Worm (Caenorhabditis elegans) whole organism, L2 larva: ENCODE results near the gene icap-1.

Experiments used
- C34F6.9 ChIP-seq: fragments of 150-350 bp; optimal IDR thresholded peaks from 2 replicates; lab custom pipeline; 2014; ENCODE audit warnings: missing biosample characterization, missing genetic modification characterization
- F13H6.1 ChIP-seq: sonication (generic microtip); optimal IDR thresholded peaks from 2 replicates; lab custom pipeline; 2016; ENCODE audit warnings: missing genetic modification characterization, missing compliant biosample characterization
- R02D3.7 ChIP-seq: fragments of 150-350 bp; optimal IDR thresholded peaks from 2 replicates; lab custom pipeline; 2014; ENCODE audit warnings: missing biosample characterization, missing genetic modification characterization
- Y55F3AM.14 ChIP-seq: fragments of 200-800 bp; sonication (Bioruptor generic); optimal IDR thresholded peaks from 2 replicates; lab custom pipeline; 2018; ENCODE audit warnings: mild to moderate bottlenecking, missing genetic modification characterization, missing compliant biosample characterization
- ZK546.5 ChIP-seq: sonication (generic microtip); optimal IDR thresholded peaks from 2 replicates; lab custom pipeline; 2017; ENCODE audit warnings: missing biosample characterization, missing genetic modification characterization
- alr-1 ChIP-seq: fragments of 150-350 bp; optimal IDR thresholded peaks from 2 replicates; lab custom pipeline; 2014; ENCODE audit warnings: missing biosample characterization, missing genetic modification characterization
- aly-2 ChIP-seq: fragments of 150-350 bp; optimal IDR thresholded peaks from 2 replicates; lab custom pipeline; 2014; ENCODE audit warnings: missing biosample characterization, missing genetic modification characterization
- ama-1 ChIP-seq: fragments of 150-350 bp; optimal IDR thresholded peaks from 2 replicates; lab custom pipeline; 2018; ENCODE audit warnings: inconsistent platforms
- blmp-1 ChIP-seq: sonication (generic microtip); optimal IDR thresholded peaks from 2 replicates; lab custom pipeline; 2017; ENCODE audit warnings: missing genetic modification characterization, mild to moderate bottlenecking, missing compliant biosample characterization, antibody characterized with exemption, moderate library complexity; ENCODE audit not compliant: insufficient read depth
- ceh-16 ChIP-seq: fragments of 150-350 bp; optimal IDR thresholded peaks from 2 replicates; lab custom pipeline; 2014; ENCODE audit warnings: missing biosample characterization, missing genetic modification characterization
- ceh-82 ChIP-seq: fragments of 150-350 bp; optimal IDR thresholded peaks from 2 replicates; lab custom pipeline; 2014; ENCODE audit warnings: missing biosample characterization, missing genetic modification characterization
- crh-2 ChIP-seq: sonication (generic microtip); optimal IDR thresholded peaks from 2 replicates; lab custom pipeline; 2017; ENCODE audit warnings: missing biosample characterization, missing genetic modification characterization
- dmd-4 ChIP-seq: sonication (generic microtip); optimal IDR thresholded peaks from 2 replicates; lab custom pipeline; 2017; ENCODE audit warnings: missing biosample characterization, missing genetic modification characterization
- egl-27 ChIP-seq: sonication (generic microtip); optimal IDR thresholded peaks from 3 replicates; lab custom pipeline; 2017; ENCODE audit warnings: missing biosample characterization, missing genetic modification reagents, missing genetic modification characterization
- elt-1 ChIP-seq: fragments of 150-350 bp; optimal IDR thresholded peaks from 2 replicates; lab custom pipeline; 2014; ENCODE audit warnings: missing biosample characterization, missing genetic modification characterization
- elt-3 ChIP-seq: sonication (generic microtip); optimal IDR thresholded peaks from 2 replicates; lab custom pipeline; 2017; ENCODE audit warnings: missing biosample characterization, missing genetic modification characterization
- fos-1 ChIP-seq: fragments of 150-350 bp; optimal IDR thresholded peaks from 2 replicates; lab custom pipeline; 2014; ENCODE audit warnings: missing biosample characterization, missing genetic modification characterization
- gmeb-1 ChIP-seq: fragments of 150-350 bp; optimal IDR thresholded peaks from 2 replicates; lab custom pipeline; 2014; ENCODE audit warnings: missing biosample characterization, missing genetic modification characterization
- lin-11 ChIP-seq: fragments of 150-350 bp; sonication (generic microtip); optimal IDR thresholded peaks from 2 replicates; lab custom pipeline; 2014; ENCODE audit warnings: missing biosample characterization, missing genetic modification characterization, inconsistent platforms, mixed read lengths
- lin-13 ChIP-seq: fragments of 150-350 bp; optimal IDR thresholded peaks from 2 replicates; lab custom pipeline; 2014; ENCODE audit warnings: missing biosample characterization, missing genetic modification reagents, missing genetic modification characterization
- lin-39 ChIP-seq: fragments of 150-350 bp; optimal IDR thresholded peaks from 2 replicates; lab custom pipeline; 2014; ENCODE audit warnings: missing biosample characterization, missing genetic modification reagents, missing genetic modification characterization
- lsy-2 ChIP-seq, 2 experiments: fragments of 150-350 bp in 1 of 2; sonication (generic microtip) in 1 of 2; optimal IDR thresholded peaks; 2 replicates each; lab custom pipeline; 2014 to 2017; ENCODE audit warnings: missing biosample characterization in 2 of 2, missing genetic modification characterization in 2 of 2
- mab-5 ChIP-seq: fragments of 150-350 bp; optimal IDR thresholded peaks from 2 replicates; lab custom pipeline; 2014; ENCODE audit warnings: missing biosample characterization, missing genetic modification characterization
- mbf-1 ChIP-seq: sonication (generic microtip); optimal IDR thresholded peaks from 2 replicates; lab custom pipeline; 2017; ENCODE audit warnings: missing biosample characterization, missing genetic modification characterization
- mdl-1 ChIP-seq, 2 experiments: fragments of 150-350 bp in 1 of 2; sonication (generic microtip) in 1 of 2; optimal IDR thresholded peaks; 2 replicates each; lab custom pipeline; 2017; ENCODE audit warnings: missing biosample characterization in 2 of 2, missing genetic modification characterization in 2 of 2
- nhr-10 ChIP-seq: sonication (generic microtip); optimal IDR thresholded peaks from 2 replicates; lab custom pipeline; 2017; ENCODE audit warnings: missing biosample characterization, missing genetic modification characterization
- nhr-11 ChIP-seq: fragments of 150-350 bp; optimal IDR thresholded peaks from 2 replicates; lab custom pipeline; 2014; ENCODE audit warnings: missing biosample characterization, missing genetic modification characterization
- nhr-12 ChIP-seq: fragments of 150-350 bp; optimal IDR thresholded peaks from 2 replicates; lab custom pipeline; 2014; ENCODE audit warnings: missing biosample characterization, missing genetic modification characterization
- nhr-129 ChIP-seq: fragments of 150-350 bp; optimal IDR thresholded peaks from 2 replicates; lab custom pipeline; 2014; ENCODE audit warnings: missing biosample characterization, missing genetic modification characterization
- nhr-21 ChIP-seq: fragments of 150-350 bp; optimal IDR thresholded peaks from 2 replicates; lab custom pipeline; 2014; ENCODE audit warnings: missing biosample characterization, missing genetic modification characterization
- nhr-23 ChIP-seq: fragments of 150-350 bp; optimal IDR thresholded peaks from 2 replicates; lab custom pipeline; 2014; ENCODE audit warnings: missing biosample characterization, missing genetic modification reagents, missing genetic modification characterization
- nhr-237 ChIP-seq: fragments of 150-350 bp; optimal IDR thresholded peaks from 2 replicates; lab custom pipeline; 2014; ENCODE audit warnings: missing biosample characterization, missing genetic modification characterization
- nhr-25 ChIP-seq: fragments of 150-350 bp; sonication (generic microtip); optimal IDR thresholded peaks from 3 replicates; lab custom pipeline; 2014; ENCODE audit warnings: missing biosample characterization, missing genetic modification characterization
- nhr-6 ChIP-seq: fragments of 150-350 bp; optimal IDR thresholded peaks from 2 replicates; lab custom pipeline; 2014; ENCODE audit warnings: missing biosample characterization, missing genetic modification characterization
- nhr-77 ChIP-seq: fragments of 150-350 bp; optimal IDR thresholded peaks from 2 replicates; lab custom pipeline; 2014; ENCODE audit warnings: missing biosample characterization, missing genetic modification characterization
- peb-1 ChIP-seq: fragments of 150-350 bp; optimal IDR thresholded peaks from 2 replicates; lab custom pipeline; 2014; ENCODE audit warnings: missing biosample characterization, missing genetic modification characterization
- sem-4 ChIP-seq: fragments of 150-350 bp; optimal IDR thresholded peaks from 2 replicates; lab custom pipeline; 2014; ENCODE audit warnings: missing biosample characterization, missing genetic modification reagents, missing genetic modification characterization
- skn-1 ChIP-seq: sonication (generic microtip); optimal IDR thresholded peaks from 2 replicates; lab custom pipeline; 2017; ENCODE audit warnings: missing biosample characterization, missing genetic modification characterization
- sma-3 ChIP-seq: sonication (generic microtip); optimal IDR thresholded peaks from 2 replicates; lab custom pipeline; 2016; ENCODE audit warnings: missing genetic modification reagents, missing genetic modification characterization, missing compliant biosample characterization
- sma-9 ChIP-seq, 2 experiments: fragments of 150-350 bp in 1 of 2; sonication (generic microtip) in 1 of 2; optimal IDR thresholded peaks; 2 replicates each; lab custom pipeline; 2014 to 2016; ENCODE audit warnings: missing genetic modification characterization in 2 of 2, mild to moderate bottlenecking in 1 of 2, missing biosample characterization in 1 of 2, missing compliant biosample characterization in 1 of 2, missing genetic modification reagents in 1 of 2, moderate library complexity in 1 of 2
- snpc-4 ChIP-seq: fragments of 150-350 bp; optimal IDR thresholded peaks from 2 replicates; lab custom pipeline; 2014; ENCODE audit warnings: missing biosample characterization, missing genetic modification characterization
- unc-39 ChIP-seq: fragments of 150-350 bp; optimal IDR thresholded peaks from 2 replicates; lab custom pipeline; 2014; ENCODE audit warnings: missing biosample characterization, missing genetic modification characterization
- unc-55 ChIP-seq: fragments of 150-350 bp; sonication (generic microtip); optimal IDR thresholded peaks from 3 replicates; lab custom pipeline; 2014; ENCODE audit warnings: missing biosample characterization, missing genetic modification reagents, missing genetic modification characterization
- unc-62 ChIP-seq: fragments of 150-350 bp; optimal IDR thresholded peaks from 2 replicates; lab custom pipeline; 2014; ENCODE audit warnings: missing biosample characterization, missing genetic modification reagents, missing genetic modification characterization
- zag-1 ChIP-seq: fragments of 150-350 bp; optimal IDR thresholded peaks from 2 replicates; lab custom pipeline; 2014; ENCODE audit warnings: missing biosample characterization, missing genetic modification characterization
- ztf-1 ChIP-seq: fragments of 200-800 bp; sonication (Bioruptor generic); conservative IDR thresholded peaks from 2 replicates; pipeline ENCODE4 v1.3.6; 2022; ENCODE audit warnings: missing genetic modification characterization, missing compliant biosample characterization
- ztf-11 ChIP-seq: sonication (generic microtip); optimal IDR thresholded peaks from 2 replicates; lab custom pipeline; 2017; ENCODE audit warnings: missing biosample characterization, missing genetic modification characterization
- ztf-4 ChIP-seq: fragments of 150-350 bp; optimal IDR thresholded peaks from 2 replicates; lab custom pipeline; 2014; ENCODE audit warnings: missing biosample characterization, missing genetic modification characterization

icap-1 gene

ce11 chrIV:13795249-13795909, 8.6 kb upstream of the icap-1 start:
- TF ChIP-seq ama-1 (lab: Kevin White, UChicago) (peak; percentile 35), mab-5 (tag; lab: Kevin White, UChicago) (no peak), aly-2 (tag; lab: Kevin White, UChicago) (peak; percentile 57), zag-1 (no peak)

ce11 chrIV:13788652-13789051, 1.9 kb upstream of the icap-1 start, which contains the start of the genes sas-6 and Y45F10D.7:
TSS of gene sas-6 (minus strand) at chrIV:13788731.
TSS of gene Y45F10D.7 (plus strand) at chrIV:13788907.
- TF ChIP-seq F13H6.1 (no peak), C34F6.9 (tag; lab: Kevin White, UChicago) (peak; percentile 77), crh-2 (tag; lab: Kevin White, UChicago) (peak; percentile 73), nhr-23 (tag; lab: Kevin White, UChicago) (no peak), ama-1 (lab: Kevin White, UChicago) (no peak), lin-13 (GFP tag; lab: Kevin White, UChicago) (peak; percentile 61), unc-55 (GFP tag; lab: Kevin White, UChicago) (peak; percentile 88), blmp-1 (no peak), egl-27 (tag; lab: Kevin White, UChicago) (no peak), lin-39 (tag; lab: Kevin White, UChicago) (no peak), ceh-82 (tag; lab: Kevin White, UChicago) (no peak), nhr-6 (tag; lab: Kevin White, UChicago) (no peak), unc-39 (tag; lab: Kevin White, UChicago) (no peak), mab-5 (tag; lab: Kevin White, UChicago) (peak; percentile 45), lsy-2 (tag; optimal IDR thresholded peaks at IDR 0.05; lab: Kevin White, UChicago) (peak; percentile 95 to 99), nhr-11 (tag; lab: Kevin White, UChicago) (no peak), ceh-16 (no peak), ztf-1 (GFP tag; lab: Robert Waterston, UW) (no peak), nhr-10 (tag; lab: Kevin White, UChicago) (no peak), elt-1 (tag; lab: Kevin White, UChicago) (no peak), sma-9 (GFP tag; optimal IDR thresholded peaks at IDR 0.05; lab: Kevin White, UChicago) (no peak), sma-9 (tag; optimal IDR thresholded peaks at IDR 0.05; lab: Kevin White, UChicago) (no peak), sma-3 (GFP tag; lab: Kevin White, UChicago) (peak; percentile 11), nhr-77 (tag; lab: Kevin White, UChicago) (no peak), ZK546.5 (no peak), Y55F3AM.14 (GFP tag; lab: Kevin White, UChicago) (no peak), nhr-237 (tag; lab: Kevin White, UChicago) (no peak), lin-11 (tag; lab: Kevin White, UChicago) (no peak), skn-1 (no peak), ztf-4 (tag; lab: Kevin White, UChicago) (no peak), mdl-1 (tag; optimal IDR thresholded peaks at IDR 0.05; lab: Kevin White, UChicago) (no peak), nhr-25 (tag; lab: Kevin White, UChicago) (peak; percentile 33), peb-1 (tag; lab: Kevin White, UChicago) (no peak), mbf-1 (tag; lab: Kevin White, UChicago) (no peak), ztf-11 (tag; lab: Kevin White, UChicago) (no peak), snpc-4 (tag; lab: Kevin White, UChicago) (no peak), gmeb-1 (tag; lab: Kevin White, UChicago) (peak; percentile 86), zag-1 (no peak), R02D3.7 (tag; lab: Kevin White, UChicago) (no peak), sem-4 (tag; lab: Kevin White, UChicago) (no peak), elt-3 (tag; lab: Kevin White, UChicago) (no peak), nhr-21 (no peak), nhr-129 (tag; lab: Kevin White, UChicago) (peak; percentile 86), fos-1 (peak; percentile 17), dmd-4 (tag; lab: Kevin White, UChicago) (no peak), nhr-12 (tag; lab: Kevin White, UChicago) (no peak), unc-62 (GFP tag; lab: Kevin White, UChicago) (no peak), alr-1 (no peak), aly-2 (tag; lab: Kevin White, UChicago) (no peak)
